Fruit fly (Drosophila melanogaster) whole organism, embryonic: ENCODE measurements around the gene CG33124.

ENCODE experiments used
- ATbp ChIP-seq: fragments of 200-800 bp; sonication (Bioruptor generic); optimal IDR thresholded peaks from 2 replicates; lab custom pipeline; 2017; ENCODE audit warnings: missing biosample characterization, mild to moderate bottlenecking, missing genetic modification characterization, missing genetic modification reagents
- B-H1 ChIP-seq: fragments of 200-800 bp; sonication (Bioruptor generic); IDR thresholded peaks from 3 replicates; pipeline ENCODE4 v1.3.6; 2022; ENCODE audit warnings: missing biosample characterization, missing genetic modification characterization
- CG10209 ChIP-seq: fragments of 200-800 bp; sonication (Bioruptor generic); optimal IDR thresholded peaks from 3 replicates; lab custom pipeline; 2017; ENCODE audit warnings: missing biosample characterization, mild to moderate bottlenecking, missing genetic modification characterization, missing genetic modification reagents
- CG11723 ChIP-seq: fragments of 200-800 bp; sonication (Bioruptor generic); optimal IDR thresholded peaks from 2 replicates; lab custom pipeline; 2017; ENCODE audit warnings: missing biosample characterization, mild to moderate bottlenecking, missing genetic modification characterization
- CG12155 ChIP-seq: fragments of 200-800 bp; sonication (Bioruptor generic); optimal IDR thresholded peaks from 3 replicates; lab custom pipeline; 2016; ENCODE audit warnings: missing biosample characterization, missing genetic modification characterization
- CG12219 ChIP-seq: fragments of 200-800 bp; sonication (Bioruptor generic); optimal IDR thresholded peaks from 3 replicates; lab custom pipeline; 2018; ENCODE audit warnings: missing biosample characterization, mild to moderate bottlenecking, missing genetic modification characterization
- CG12744 ChIP-seq: fragments of 200-800 bp; sonication (Bioruptor generic); optimal IDR thresholded peaks from 2 replicates; lab custom pipeline; 2016; ENCODE audit warnings: missing biosample characterization, missing genetic modification characterization
- CG15011 ChIP-seq: fragments of 200-800 bp; sonication (Bioruptor generic); optimal IDR thresholded peaks from 3 replicates; lab custom pipeline; 2018; ENCODE audit warnings: missing biosample characterization, mild to moderate bottlenecking, missing genetic modification characterization
- CG16815 ChIP-seq: fragments of 200-800 bp; sonication (Bioruptor generic); optimal IDR thresholded peaks from 3 replicates; lab custom pipeline; 2017; ENCODE audit warnings: missing biosample characterization, mild to moderate bottlenecking, missing genetic modification characterization
- CG17385 ChIP-seq: fragments of 200-800 bp; sonication (Bioruptor generic); optimal IDR thresholded peaks from 3 replicates; lab custom pipeline; 2018; ENCODE audit warnings: missing biosample characterization, mild to moderate bottlenecking, missing genetic modification characterization
- CG31365 ChIP-seq: fragments of 200-800 bp; sonication (Bioruptor generic); optimal IDR thresholded peaks from 2 replicates; lab custom pipeline; 2018; ENCODE audit warnings: missing biosample characterization, mild to moderate bottlenecking, missing genetic modification characterization
- CG33213 ChIP-seq: fragments of 200-800 bp; sonication (Bioruptor generic); optimal IDR thresholded peaks from 3 replicates; lab custom pipeline; 2016; ENCODE audit warnings: missing biosample characterization, missing genetic modification characterization
- CG33557 ChIP-seq: fragments of 200-800 bp; sonication (Bioruptor generic); optimal IDR thresholded peaks from 2 replicates; lab custom pipeline; 2019; ENCODE audit warnings: missing biosample characterization, mild to moderate bottlenecking, missing genetic modification characterization, moderate library complexity
- CG3847 ChIP-seq: fragments of 200-800 bp; sonication (Bioruptor generic); IDR thresholded peaks from 2 replicates; pipeline ENCODE4 v1.3.6; 2022; ENCODE audit warnings: missing biosample characterization, missing genetic modification characterization
- CG5245 ChIP-seq: fragments of 200-800 bp; sonication (Bioruptor generic); optimal IDR thresholded peaks from 3 replicates; lab custom pipeline; 2016; ENCODE audit warnings: missing biosample characterization, missing genetic modification characterization
- CG6765 ChIP-seq: fragments of 200-800 bp; sonication (Bioruptor generic); optimal IDR thresholded peaks from 3 replicates; lab custom pipeline; 2017; ENCODE audit warnings: missing biosample characterization, mild to moderate bottlenecking, missing genetic modification characterization
- CG7987 ChIP-seq: fragments of 200-800 bp; sonication (Bioruptor generic); optimal IDR thresholded peaks from 2 replicates; lab custom pipeline; 2018; ENCODE audit warnings: missing biosample characterization, mild to moderate bottlenecking, missing genetic modification characterization, moderate library complexity
- CG9437 ChIP-seq: fragments of 200-800 bp; sonication (Bioruptor generic); optimal IDR thresholded peaks from 2 replicates; lab custom pipeline; 2018; ENCODE audit warnings: missing biosample characterization, mild to moderate bottlenecking, missing genetic modification characterization
- D19B ChIP-seq: fragments of 200-800 bp; sonication (Bioruptor generic); optimal IDR thresholded peaks from 2 replicates; lab custom pipeline; 2017; ENCODE audit warnings: missing biosample characterization, mild to moderate bottlenecking, missing genetic modification characterization
- Dp ChIP-seq: fragments of 200-800 bp; sonication (Bioruptor generic); optimal IDR thresholded peaks from 2 replicates; lab custom pipeline; 2018; ENCODE audit warnings: missing biosample characterization, mild to moderate bottlenecking, missing genetic modification characterization, moderate library complexity
- Dref ChIP-seq: fragments of 200-800 bp; sonication (Bioruptor generic); IDR thresholded peaks from 2 replicates; pipeline ENCODE4 v1.3.6; 2022; ENCODE audit warnings: missing biosample characterization, missing genetic modification characterization
- HHEX ChIP-seq: fragments of 200-800 bp; sonication (Bioruptor generic); optimal IDR thresholded peaks from 3 replicates; lab custom pipeline; 2017; ENCODE audit warnings: missing biosample characterization, mild to moderate bottlenecking, missing genetic modification characterization, missing genetic modification reagents
- HLH54F ChIP-seq: fragments of 200-800 bp; sonication (Bioruptor generic); optimal IDR thresholded peaks from 3 replicates; lab custom pipeline; 2016; ENCODE audit warnings: missing biosample characterization, missing genetic modification characterization
- Hmr ChIP-seq: fragments of 200-800 bp; sonication (Bioruptor generic); optimal IDR thresholded peaks from 3 replicates; lab custom pipeline; 2017; ENCODE audit warnings: mild to moderate bottlenecking, missing biosample characterization, missing genetic modification reagents, missing genetic modification characterization
- Max ChIP-seq: fragments of 200-800 bp; sonication (Bioruptor generic); optimal IDR thresholded peaks from 2 replicates; lab custom pipeline; 2016; ENCODE audit warnings: missing biosample characterization, mild to moderate bottlenecking, missing genetic modification characterization
- Oaz ChIP-seq: fragments of 200-800 bp; sonication (Bioruptor generic); IDR thresholded peaks from 2 replicates; pipeline ENCODE4 v1.3.6; 2022; ENCODE audit warnings: missing biosample characterization, missing genetic modification characterization
- PHDP ChIP-seq: fragments of 200-800 bp; sonication (Bioruptor generic); optimal IDR thresholded peaks from 3 replicates; lab custom pipeline; 2018; ENCODE audit warnings: missing biosample characterization, mild to moderate bottlenecking, missing genetic modification characterization, moderate library complexity
- Spps ChIP-seq: fragments of 200-800 bp; sonication (Bioruptor generic); optimal IDR thresholded peaks from 2 replicates; lab custom pipeline; 2018; ENCODE audit warnings: missing biosample characterization, mild to moderate bottlenecking, missing genetic modification characterization
- Taf1 ChIP-seq: fragments of 200-800 bp; sonication (Bioruptor generic); IDR thresholded peaks from 2 replicates; pipeline ENCODE4 v1.3.6; 2022; ENCODE audit warnings: missing biosample characterization, missing genetic modification characterization
- Xbp1 ChIP-seq: fragments of 200-800 bp; sonication (Bioruptor generic); optimal IDR thresholded peaks from 3 replicates; lab custom pipeline; 2016; ENCODE audit warnings: missing biosample characterization, mild to moderate bottlenecking, missing genetic modification characterization
- bab2 ChIP-seq: fragments of 200-800 bp; sonication (Bioruptor generic); optimal IDR thresholded peaks from 2 replicates; lab custom pipeline; 2016; ENCODE audit warnings: missing biosample characterization, missing genetic modification characterization
- bcd ChIP-seq: fragments of 200-800 bp; sonication (Bioruptor generic); optimal IDR thresholded peaks from 2 replicates; lab custom pipeline; 2017; ENCODE audit warnings: missing biosample characterization, mild to moderate bottlenecking, missing genetic modification characterization
- chn ChIP-seq: fragments of 200-800 bp; sonication (Bioruptor generic); optimal IDR thresholded peaks from 2 replicates; lab custom pipeline; 2016; ENCODE audit warnings: missing biosample characterization, missing genetic modification characterization
- croc ChIP-seq: fragments of 200-800 bp; sonication (Bioruptor generic); conservative IDR thresholded peaks from 3 replicates; pipeline ENCODE4 v1.3.6; 2022; ENCODE audit warnings: missing biosample characterization, missing genetic modification characterization
- crol ChIP-seq: fragments of 200-800 bp; sonication (Bioruptor generic); IDR thresholded peaks from 2 replicates; pipeline ENCODE4 v1.3.6; 2022; ENCODE audit warnings: missing biosample characterization, missing genetic modification characterization
- gcm ChIP-seq: fragments of 200-800 bp; sonication (Bioruptor generic); optimal IDR thresholded peaks from 2 replicates; lab custom pipeline; 2019; ENCODE audit warnings: missing biosample characterization, mild to moderate bottlenecking, missing genetic modification characterization, moderate library complexity
- hkb ChIP-seq, 2 experiments: fragments of 200-800 bp in 1 of 2; fragments of >200 bp in 1 of 2; sonication (Bioruptor generic) in 1 of 2; IDR thresholded peaks in 1 of 2; optimal IDR thresholded peaks in 1 of 2; 2 replicates each; pipeline versions ENCODE4 v1.3.6 to Lab custom; 2017 to 2022; ENCODE audit warnings: missing biosample characterization in 1 of 2, missing genetic modification characterization in 1 of 2
- kni ChIP-seq: fragments of 200-800 bp; sonication (Bioruptor generic); optimal IDR thresholded peaks from 3 replicates; lab custom pipeline; 2017; ENCODE audit warnings: mild to moderate bottlenecking, missing biosample characterization, missing genetic modification reagents, missing genetic modification characterization
- lbe ChIP-seq: fragments of 200-800 bp; sonication (Bioruptor generic); optimal IDR thresholded peaks from 2 replicates; lab custom pipeline; 2016; ENCODE audit warnings: missing biosample characterization, mild to moderate bottlenecking, missing genetic modification characterization
- odd ChIP-seq: fragments of 200-800 bp; sonication (Bioruptor generic); optimal IDR thresholded peaks from 2 replicates; lab custom pipeline; 2017; ENCODE audit warnings: missing biosample characterization, mild to moderate bottlenecking, missing genetic modification characterization
- org-1 ChIP-seq: fragments of 200-800 bp; sonication (Bioruptor generic); optimal IDR thresholded peaks from 2 replicates; lab custom pipeline; 2017; ENCODE audit warnings: missing biosample characterization, missing genetic modification characterization
- pho ChIP-seq: fragments of 200-800 bp; sonication (Bioruptor generic); optimal IDR thresholded peaks from 2 replicates; lab custom pipeline; 2016; ENCODE audit warnings: missing biosample characterization, missing genetic modification characterization
- sc ChIP-seq, 3 experiments: fragments of >200 bp in 2 of 3; fragments of 200-800 bp in 1 of 3; sonication (Bioruptor generic) in 1 of 3; optimal IDR thresholded peaks; 2 replicates in 2 of 3; 3 replicates in 1 of 3; lab custom pipeline; 2017; ENCODE audit warnings: mild to moderate bottlenecking in 1 of 3, missing biosample characterization in 1 of 3, missing genetic modification characterization in 1 of 3, missing genetic modification reagents in 1 of 3
- sens-2 ChIP-seq: fragments of 200-800 bp; sonication (Bioruptor generic); IDR thresholded peaks from 2 replicates; pipeline ENCODE4 v1.3.6; 2022; ENCODE audit warnings: missing biosample characterization, missing genetic modification characterization
- sob ChIP-seq: fragments of 200-800 bp; sonication (Bioruptor generic); IDR thresholded peaks from 2 replicates; pipeline ENCODE4 v1.3.6; 2022; ENCODE audit warnings: missing biosample characterization, missing genetic modification characterization
- vnd ChIP-seq: fragments of 200-800 bp; sonication (Bioruptor generic); IDR thresholded peaks from 3 replicates; pipeline ENCODE4 v1.3.6; 2022; ENCODE audit warnings: missing biosample characterization, missing genetic modification characterization; ENCODE audit not compliant: partially characterized antibody

CG33124 gene

dm6 chr2L:2197475-2198118, 11.3 kb downstream of the CG33124 start, which contains the start of gene COX7AL2 (continued):
- TF ChIP-seq CG16815 (GFP tag; lab: Kevin White, UChicago), result no peak
- no peak for TF ChIP-seq CG15011
- TF ChIP-seq CG9437, result no peak
- no peak for TF ChIP-seq chn (GFP tag; lab: Kevin White, UChicago)
- TF ChIP-seq vnd (GFP tag; lab: Robert Waterston, UW), result no peak
- no peak for TF ChIP-seq Spps (tag; lab: Kevin White, UChicago)
- TF ChIP-seq bcd (GFP tag; lab: Kevin White, UChicago), result peak; percentile 36
- TF ChIP-seq kni, result no peak
- TF ChIP-seq croc (GFP tag; lab: Robert Waterston, UW), result no peak
- no peak for TF ChIP-seq CG7987 (GFP tag; lab: Kevin White, UChicago)
- TF ChIP-seq sob (GFP tag; lab: Robert Waterston, UW), result no peak
- TF ChIP-seq ATbp (GFP tag; lab: Kevin White, UChicago), result no peak
- no peak for TF ChIP-seq PHDP
- TF ChIP-seq Dref (GFP tag; lab: Robert Waterston, UW), result no peak
- no peak for TF ChIP-seq org-1 (GFP tag; lab: Kevin White, UChicago)
- no peak for TF ChIP-seq CG12744 (GFP tag; lab: Kevin White, UChicago)
- TF ChIP-seq odd, result no peak
- TF ChIP-seq, all 482 proteins: peak for 34

DNA sequence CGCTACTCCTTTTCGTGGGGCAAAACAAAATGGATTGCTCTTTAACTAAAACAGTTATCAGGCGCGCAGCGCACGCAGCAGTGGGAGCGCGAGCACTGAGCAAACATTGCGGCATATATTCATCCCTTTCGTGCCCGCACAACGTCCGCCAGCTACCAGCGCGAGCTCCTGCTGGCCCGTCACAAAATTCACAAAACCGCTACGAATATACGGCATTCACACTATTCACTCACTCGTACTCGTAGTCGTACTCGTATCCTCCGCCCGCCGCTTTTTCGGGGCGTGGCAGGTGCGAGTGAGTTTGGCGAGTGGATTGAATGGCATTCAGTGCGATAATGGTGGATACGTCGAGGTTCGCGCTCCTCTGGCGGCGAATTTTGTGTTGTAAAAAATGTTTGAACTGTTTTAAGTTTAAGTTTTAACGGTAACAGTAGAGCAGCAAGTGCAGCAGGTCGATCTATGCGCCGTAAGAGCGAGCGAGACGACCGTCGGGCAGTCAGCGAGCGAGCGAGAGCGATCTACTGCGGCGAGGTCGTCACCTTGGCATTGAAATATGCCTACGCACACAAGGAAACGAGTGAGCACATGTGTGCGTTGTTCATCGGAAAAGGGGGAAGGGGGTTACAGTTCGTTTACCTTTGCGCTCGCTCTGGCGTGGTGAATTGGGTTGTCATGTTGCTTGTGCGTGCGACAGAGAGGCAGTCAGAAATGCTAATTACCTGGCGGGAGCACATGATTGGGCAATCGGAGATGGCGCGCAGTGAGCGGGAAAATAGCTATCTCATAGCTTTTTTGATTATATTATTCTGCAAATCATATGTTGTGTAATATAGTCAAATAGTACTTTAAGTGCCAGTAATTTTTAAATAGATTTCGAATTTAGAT, 12.1 kb downstream of the CG33124 start:
- no peak for TF ChIP-seq sens-2 (GFP tag; lab: Robert Waterston, UW)
- peak; percentile 18 for TF ChIP-seq CG5245 (GFP tag; lab: Kevin White, UChicago)
- TF ChIP-seq HHEX, result peak; percentile 76
- peak; percentile 62 for TF ChIP-seq CG6765 (GFP tag; lab: Kevin White, UChicago)
- peak; percentile 3 for TF ChIP-seq CG17385 (GFP tag; lab: Kevin White, UChicago)
- peak; percentile 70 for TF ChIP-seq Max
- peak; percentile 59 for TF ChIP-seq Xbp1 (GFP tag; lab: Kevin White, UChicago)
- TF ChIP-seq gcm (GFP tag; lab: Kevin White, UChicago), result peak; percentile 70
- no peak for TF ChIP-seq B-H1
- TF ChIP-seq lbe (GFP tag; lab: Kevin White, UChicago), result peak; percentile 54
- TF ChIP-seq CG10209 (GFP tag; lab: Kevin White, UChicago), result peak; percentile 69
- TF ChIP-seq Taf1 (GFP tag; lab: Robert Waterston, UW), result no peak
- TF ChIP-seq CG12155 (GFP tag; lab: Kevin White, UChicago), result peak; percentile 97
- TF ChIP-seq sc (optimal IDR thresholded peaks at IDR 0.05; lab: Kevin White, UChicago), result no peak
- peak; percentile 49 for TF ChIP-seq sc (GFP tag; optimal IDR thresholded peaks at IDR 0.05; lab: Kevin White, UChicago)
- TF ChIP-seq crol, result no peak
- peak; percentile 53 for TF ChIP-seq pho (GFP tag; lab: Kevin White, UChicago)
- TF ChIP-seq CG3847, result no peak
- TF ChIP-seq Dp, result peak; percentile 31
- TF ChIP-seq hkb (optimal IDR thresholded peaks at IDR 0.05; lab: Kevin White, UChicago), result peak; percentile 19
- TF ChIP-seq hkb (GFP tag; IDR thresholded peaks at IDR 0.05; lab: Robert Waterston, UW), result no peak
- TF ChIP-seq Hmr (GFP tag; lab: Kevin White, UChicago), result peak; percentile 85
- TF ChIP-seq CG11723 (GFP tag; lab: Kevin White, UChicago), result peak; percentile 14
- peak; percentile 55 for TF ChIP-seq D19B (GFP tag; lab: Kevin White, UChicago)
- peak; percentile 63 for TF ChIP-seq CG33213 (GFP tag; lab: Kevin White, UChicago)
- TF ChIP-seq CG12219 (GFP tag; lab: Kevin White, UChicago), result peak; percentile 45
- peak; percentile 66 for TF ChIP-seq HLH54F
- TF ChIP-seq Oaz (GFP tag; lab: Robert Waterston, UW), result no peak
- no peak for TF ChIP-seq bab2 (GFP tag; lab: Kevin White, UChicago)
- TF ChIP-seq CG31365 (tag; lab: Kevin White, UChicago), result peak; percentile 63
- no peak for TF ChIP-seq CG33557 (GFP tag; lab: Kevin White, UChicago)
